Fruit fly (Drosophila melanogaster): ENCODE measurements around the gene Ifrd1.
A peak's percentile ranks its signal among the peaks of the same experiment; 100 is the strongest.

Gene Ifrd1

dm6 chr2L:2851589-2851988 lies 22.7 kb downstream of the Ifrd1 start:
- TF ChIP-seq noc (tag; optimal IDR thresholded peaks at IDR 0.05): no peak

dm6 chr2L:2847112-2847682 lies 27.1 kb downstream of the Ifrd1 start, which contains the start of the genes CG3117 and CG2983:
TSS of gene CG3117 (minus strand) at chr2L:2847212.
TSS of gene CG2983 (plus strand) at chr2L:2847632.
- TF ChIP-seq noc (tag; optimal IDR thresholded peaks at IDR 0.05): no peak

DNA sequence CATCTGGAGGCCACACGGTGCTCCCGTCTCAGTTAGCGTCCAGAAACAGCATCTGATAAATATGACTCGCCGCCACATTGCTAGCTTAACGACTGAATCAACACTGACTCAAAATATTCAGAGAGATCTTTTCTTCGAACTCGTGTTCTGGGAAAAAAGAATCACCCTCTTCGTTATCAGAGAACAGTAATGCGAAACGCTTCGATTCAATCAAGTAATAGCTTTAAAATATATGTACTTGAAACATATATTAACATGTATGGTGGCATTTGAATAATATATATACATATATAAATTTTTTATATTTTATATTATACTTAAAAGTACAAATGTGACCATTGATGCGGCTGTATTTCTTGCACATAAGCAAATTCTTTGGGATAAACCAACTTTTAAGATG lies 28.7 kb downstream of the Ifrd1 start, which contains the start of gene CG18557:
Gene CG18557 (minus strand): TSS at position 101 of the 400 bp plus-strand sequence.
- TF ChIP-seq noc (tag; optimal IDR thresholded peaks at IDR 0.05): no peak

DNA sequence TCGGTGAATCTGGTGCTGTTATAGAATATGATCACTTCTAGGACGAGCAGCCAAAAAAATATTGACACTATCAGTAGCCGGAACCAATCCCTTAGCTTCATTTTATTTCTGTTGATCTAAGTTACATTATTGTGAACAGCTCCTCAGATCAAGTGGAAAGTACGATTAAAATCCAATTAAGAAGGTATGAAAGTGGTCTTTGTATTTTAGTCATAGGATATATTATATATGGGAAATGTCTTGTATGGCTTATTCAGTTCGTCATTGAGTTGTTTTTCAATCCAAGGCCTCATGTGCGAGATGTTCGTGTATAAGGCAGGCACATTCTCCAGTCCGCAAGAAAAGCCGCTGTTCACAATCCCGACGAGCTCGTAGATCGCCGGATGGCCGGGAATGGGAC lies 29.9 kb downstream of the Ifrd1 start, which contains the start of gene CG18558:
Gene CG18558 (minus strand): TSS at position 101 of the 400 bp plus-strand sequence.
- TF ChIP-seq noc (tag; optimal IDR thresholded peaks at IDR 0.05): no peak

DNA sequence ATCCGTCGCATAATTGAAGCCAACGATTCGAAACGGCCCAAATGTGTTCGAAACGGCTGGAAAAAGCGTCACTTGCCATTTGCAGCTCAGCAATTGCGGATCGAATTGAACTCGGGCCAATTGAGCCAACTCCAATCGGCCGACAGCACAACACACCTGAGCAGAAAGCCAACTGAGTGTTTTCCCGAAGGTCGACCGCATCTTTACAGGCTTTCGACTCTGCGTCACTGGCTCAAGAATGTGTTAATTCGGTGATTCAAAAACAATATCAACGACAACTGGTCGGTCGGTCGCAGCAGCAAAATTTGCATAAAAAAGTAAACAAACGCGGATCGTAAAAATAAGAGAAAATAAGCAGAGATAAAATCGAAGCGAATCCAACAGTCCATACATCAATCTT lies 34.0 kb downstream of the Ifrd1 start:
- no peak for TF ChIP-seq noc (tag; optimal IDR thresholded peaks at IDR 0.05)

dm6 chr2L:2839850-2840249 lies 34.4 kb downstream of the Ifrd1 start, which contains the start of gene CG2975:
TSS of gene CG2975 (plus strand) at chr2L:2840124.
- TF ChIP-seq noc (tag; optimal IDR thresholded peaks at IDR 0.05): no peak

- TF ChIP-seq noc (tag; optimal IDR thresholded peaks at IDR 0.05): no peak
Observed at dm6 chr2L:2837742-2838461, 36.4 kb downstream of the Ifrd1 start, which contains the start of the genes CG3119 and Cpr23B. TSS of gene CG3119 (minus strand) at chr2L:2837833. TSS of gene Cpr23B (plus strand) at chr2L:2838411.

dm6 chr2L:2830341-2830800 lies 43.9 kb downstream of the Ifrd1 start:
- peak; percentile 91 for TF ChIP-seq noc (tag; optimal IDR thresholded peaks at IDR 0.05)

- no peak for TF ChIP-seq noc (tag; optimal IDR thresholded peaks at IDR 0.05)
Observed at dm6 chr2L:2829637-2830340, 44.5 kb downstream of the Ifrd1 start, which contains the start of gene Duox. TSS of gene Duox (minus strand) at chr2L:2830248.

- no peak for TF ChIP-seq noc (tag; optimal IDR thresholded peaks at IDR 0.05)
Observed at dm6 chr2L:2825406-2825805, 48.9 kb downstream of the Ifrd1 start, which contains the start of gene CG3123. TSS of gene CG3123 (minus strand) at chr2L:2825506.
